Fruit fly (Drosophila melanogaster): ENCODE measurements around the gene ppan.

dm6 chr3R:21092829-21093228 is 23.2 kb upstream of the ppan start:
- TF ChIP-seq toe (GFP tag; optimal IDR thresholded peaks at IDR 0.05) (no peak), kay (GFP tag; ENCODE audit: borderline replicate concordance) (no peak), CG12768 (GFP tag; optimal IDR thresholded peaks at IDR 0.05) (no peak), CG7101 (tag; optimal IDR thresholded peaks at IDR 0.05) (no peak), Mnt (GFP tag; optimal IDR thresholded peaks at IDR 0.05) (no peak), pad (GFP tag; optimal IDR thresholded peaks at IDR 0.05) (no peak), Crg-1 (GFP tag; optimal IDR thresholded peaks at IDR 0.05) (no peak), tj (GFP tag; optimal IDR thresholded peaks at IDR 0.05) (no peak), cic (GFP tag; optimal IDR thresholded peaks at IDR 0.05) (no peak), CG11617 (GFP tag; optimal IDR thresholded peaks at IDR 0.05) (no peak), cnc (optimal IDR thresholded peaks at IDR 0.05) (no peak), CG33017 (tag; optimal IDR thresholded peaks at IDR 0.05) (no peak)
